Fruit fly (Drosophila melanogaster) whole organism, prepupa: ENCODE measurements around the gene CG18171.

Source experiments
- Blimp-1 ChIP-seq: fragments of 200-800 bp; sonication (Bioruptor generic); optimal IDR thresholded peaks from 3 replicates; lab custom pipeline; 2017; ENCODE audit warnings: missing biosample characterization, missing genetic modification characterization, mild to moderate bottlenecking, moderate library complexity, missing genetic modification reagents
- CG10631 ChIP-seq: fragments of 200-800 bp; sonication (Bioruptor generic); optimal IDR thresholded peaks from 2 replicates; lab custom pipeline; 2016; ENCODE audit warnings: missing biosample characterization, missing genetic modification characterization
- CG10669 ChIP-seq: fragments of 200-800 bp; sonication (Bioruptor generic); optimal IDR thresholded peaks from 3 replicates; lab custom pipeline; 2018; ENCODE audit warnings: missing biosample characterization, mild to moderate bottlenecking, missing genetic modification characterization, moderate library complexity
- CG11294 ChIP-seq: fragments of 200-800 bp; sonication (Bioruptor generic); IDR thresholded peaks from 2 replicates; pipeline ENCODE4 v1.3.6; 2022; ENCODE audit warnings: missing biosample characterization, missing genetic modification characterization
- CG11762 ChIP-seq: fragments of 200-800 bp; sonication (Bioruptor generic); optimal IDR thresholded peaks from 3 replicates; lab custom pipeline; 2016; ENCODE audit warnings: missing biosample characterization, missing genetic modification characterization; ENCODE audit not compliant: insufficient read depth
- CG15336 ChIP-seq: fragments of 200-800 bp; sonication (Bioruptor generic); IDR thresholded peaks from 2 replicates; pipeline ENCODE4 v1.3.6; 2022; ENCODE audit warnings: missing biosample characterization, missing genetic modification characterization
- CG1621 ChIP-seq: fragments of 200-800 bp; sonication (Bioruptor generic); optimal IDR thresholded peaks from 3 replicates; lab custom pipeline; 2018; ENCODE audit warnings: missing biosample characterization, mild to moderate bottlenecking, missing genetic modification characterization
- CG16779 ChIP-seq: fragments of 200-800 bp; sonication (Bioruptor generic); optimal IDR thresholded peaks from 3 replicates; lab custom pipeline; 2017; ENCODE audit warnings: missing biosample characterization, mild to moderate bottlenecking, missing genetic modification characterization
- CG31627 ChIP-seq: fragments of 200-800 bp; sonication (Bioruptor generic); optimal IDR thresholded peaks from 3 replicates; lab custom pipeline; 2016; ENCODE audit warnings: missing biosample characterization, missing genetic modification characterization
- CG32006 ChIP-seq: fragments of 200-800 bp; sonication (Bioruptor generic); optimal IDR thresholded peaks from 3 replicates; lab custom pipeline; 2017; ENCODE audit warnings: missing biosample characterization, mild to moderate bottlenecking, missing genetic modification characterization
- CG34406 ChIP-seq: fragments of 200-800 bp; sonication (Bioruptor generic); optimal IDR thresholded peaks from 3 replicates; lab custom pipeline; 2016; ENCODE audit warnings: missing biosample characterization, missing genetic modification characterization
- CG3919 ChIP-seq: fragments of 200-800 bp; sonication (Bioruptor generic); optimal IDR thresholded peaks from 3 replicates; lab custom pipeline; 2016; ENCODE audit warnings: missing biosample characterization, missing genetic modification characterization
- CG6163 ChIP-seq: fragments of 200-800 bp; sonication (Bioruptor generic); IDR thresholded peaks from 3 replicates; pipeline ENCODE4 v1.3.6; 2022; ENCODE audit warnings: missing biosample characterization, missing genetic modification characterization
- CG6276 ChIP-seq: fragments of 200-800 bp; sonication (Bioruptor generic); optimal IDR thresholded peaks from 2 replicates; lab custom pipeline; 2017; ENCODE audit warnings: missing biosample characterization, mild to moderate bottlenecking, missing genetic modification characterization
- CG6792 ChIP-seq: fragments of 200-800 bp; sonication (Bioruptor generic); optimal IDR thresholded peaks from 3 replicates; lab custom pipeline; 2016; ENCODE audit warnings: missing biosample characterization, missing genetic modification characterization
- CG7368 ChIP-seq: fragments of 200-800 bp; sonication (Bioruptor generic); optimal IDR thresholded peaks from 3 replicates; lab custom pipeline; 2016; ENCODE audit warnings: missing biosample characterization, missing genetic modification characterization
- CG8319 ChIP-seq: fragments of 200-800 bp; sonication (Bioruptor generic); optimal IDR thresholded peaks from 3 replicates; lab custom pipeline; 2016; ENCODE audit warnings: missing biosample characterization, missing genetic modification characterization
- CG8632 ChIP-seq: fragments of 200-800 bp; sonication (Bioruptor generic); optimal IDR thresholded peaks from 3 replicates; lab custom pipeline; 2016; ENCODE audit warnings: missing biosample characterization, missing genetic modification characterization
- CG9139 ChIP-seq: fragments of 200-800 bp; sonication (Bioruptor generic); optimal IDR thresholded peaks from 3 replicates; lab custom pipeline; 2017; ENCODE audit warnings: missing biosample characterization, mild to moderate bottlenecking, missing genetic modification characterization
- Eip75B ChIP-seq: fragments of 200-800 bp; sonication (Bioruptor generic); optimal IDR thresholded peaks from 3 replicates; lab custom pipeline; 2016; ENCODE audit warnings: missing biosample characterization, missing genetic modification characterization
- Eip78C ChIP-seq: fragments of 200-800 bp; sonication (Bioruptor generic); peaks from one replicate; lab custom pipeline; 2016; ENCODE audit warnings: missing biosample characterization, missing genetic modification characterization
- Eip93F ChIP-seq: fragments of 200-800 bp; sonication (Bioruptor generic); optimal IDR thresholded peaks from 2 replicates; lab custom pipeline; 2016; ENCODE audit warnings: missing biosample characterization, mild to moderate bottlenecking, missing genetic modification characterization
- Ets21C ChIP-seq: fragments of 200-800 bp; sonication (Bioruptor generic); optimal IDR thresholded peaks from 3 replicates; lab custom pipeline; 2016; ENCODE audit warnings: missing biosample characterization, missing genetic modification characterization
- Ets96B ChIP-seq: fragments of 200-800 bp; optimal IDR thresholded peaks from 2 replicates; lab custom pipeline; 2019; ENCODE audit warnings: missing biosample characterization, mild to moderate bottlenecking, missing genetic modification characterization, moderate library complexity
- Gug ChIP-seq: fragments of 200-800 bp; sonication (Bioruptor generic); IDR thresholded peaks from 2 replicates; pipeline ENCODE4 v1.3.6; 2022; ENCODE audit warnings: missing biosample characterization, missing genetic modification characterization
- Hr38 ChIP-seq: sonication (Bioruptor generic); optimal IDR thresholded peaks from 2 replicates; lab custom pipeline; 2016; ENCODE audit warnings: missing biosample characterization, missing genetic modification characterization
- Hr39 ChIP-seq: fragments of 200-800 bp; sonication (Bioruptor generic); optimal IDR thresholded peaks from 2 replicates; lab custom pipeline; 2016; ENCODE audit warnings: missing biosample characterization, missing genetic modification characterization
- OdsH ChIP-seq: fragments of 200-800 bp; sonication (Bioruptor generic); optimal IDR thresholded peaks from 3 replicates; lab custom pipeline; 2016; ENCODE audit warnings: missing biosample characterization, missing genetic modification characterization
- Sox102F ChIP-seq: fragments of 200-800 bp; sonication (Bioruptor generic); optimal IDR thresholded peaks from 2 replicates; lab custom pipeline; 2016; ENCODE audit warnings: missing biosample characterization, mild to moderate bottlenecking, missing genetic modification characterization
- Sox14 ChIP-seq: fragments of 200-800 bp; sonication (Bioruptor generic); optimal IDR thresholded peaks from 3 replicates; lab custom pipeline; 2016; ENCODE audit warnings: missing biosample characterization, missing genetic modification characterization
- Sox15 ChIP-seq: fragments of 200-800 bp; sonication (Bioruptor generic); optimal IDR thresholded peaks from 3 replicates; lab custom pipeline; 2016; ENCODE audit warnings: missing biosample characterization, missing genetic modification characterization
- achi ChIP-seq: fragments of 200-800 bp; sonication (Bioruptor generic); optimal IDR thresholded peaks from 3 replicates; lab custom pipeline; 2016; ENCODE audit warnings: missing biosample characterization, missing genetic modification characterization
- acj6 ChIP-seq: fragments of 200-800 bp; sonication (Bioruptor generic); optimal IDR thresholded peaks from 3 replicates; lab custom pipeline; 2016; ENCODE audit warnings: missing biosample characterization, missing genetic modification characterization
- cyc ChIP-seq: fragments of 200-800 bp; sonication (Bioruptor generic); optimal IDR thresholded peaks from 3 replicates; lab custom pipeline; 2016; ENCODE audit warnings: missing biosample characterization, missing genetic modification characterization
- dac ChIP-seq: fragments of 200-800 bp; sonication (Bioruptor generic); optimal IDR thresholded peaks from 2 replicates; lab custom pipeline; 2017; ENCODE audit warnings: missing biosample characterization, mild to moderate bottlenecking, missing genetic modification characterization
- dsx ChIP-seq: fragments of 200-800 bp; optimal IDR thresholded peaks from 3 replicates; lab custom pipeline; 2019; ENCODE audit warnings: missing biosample characterization, mild to moderate bottlenecking, missing genetic modification characterization, moderate library complexity; ENCODE audit not compliant: poor library complexity, severe bottlenecking
- esn ChIP-seq: fragments of 200-800 bp; sonication (Bioruptor generic); optimal IDR thresholded peaks from 2 replicates; lab custom pipeline; 2016; ENCODE audit warnings: missing biosample characterization, mild to moderate bottlenecking, missing genetic modification characterization, moderate library complexity
- fd59A ChIP-seq: fragments of 200-800 bp; sonication (Bioruptor generic); optimal IDR thresholded peaks from 2 replicates; lab custom pipeline; 2017; ENCODE audit warnings: missing biosample characterization, mild to moderate bottlenecking, missing genetic modification characterization, missing genetic modification reagents
- fkh ChIP-seq: fragments of 200-800 bp; sonication (Bioruptor generic); optimal IDR thresholded peaks from 3 replicates; lab custom pipeline; 2017; ENCODE audit warnings: missing biosample characterization, mild to moderate bottlenecking, missing genetic modification characterization, moderate library complexity
- net ChIP-seq: fragments of 200-800 bp; sonication (Bioruptor generic); optimal IDR thresholded peaks from 3 replicates; lab custom pipeline; 2016; ENCODE audit warnings: missing biosample characterization, missing genetic modification characterization
- pdm3 ChIP-seq: fragments of 200-800 bp; sonication (Bioruptor generic); optimal IDR thresholded peaks from 3 replicates; lab custom pipeline; 2016; ENCODE audit warnings: missing biosample characterization, missing genetic modification characterization
- salr ChIP-seq, 2 experiments: fragments of 200-800 bp; sonication (Bioruptor generic); optimal IDR thresholded peaks; 3 replicates each; lab custom pipeline; 2016 to 2018; ENCODE audit warnings: missing biosample characterization in 2 of 2, missing genetic modification characterization in 2 of 2, mild to moderate bottlenecking in 1 of 2
- ss ChIP-seq, 2 experiments: fragments of 200-800 bp; sonication (Bioruptor generic); optimal IDR thresholded peaks; 2 replicates in 1 of 2; 3 replicates in 1 of 2; lab custom pipeline; 2017 to 2018; ENCODE audit warnings: mild to moderate bottlenecking in 2 of 2, missing biosample characterization in 2 of 2, missing genetic modification characterization in 2 of 2, moderate library complexity in 1 of 2
- svp ChIP-seq: fragments of 200-800 bp; sonication (Bioruptor generic); peaks from one replicate; lab custom pipeline; 2016; ENCODE audit warnings: missing biosample characterization, missing genetic modification characterization
- topi ChIP-seq: fragments of 200-800 bp; sonication (Bioruptor generic); optimal IDR thresholded peaks from 3 replicates; lab custom pipeline; 2016; ENCODE audit warnings: missing biosample characterization, missing genetic modification characterization
- vri ChIP-seq: fragments of 200-800 bp; sonication (Bioruptor generic); optimal IDR thresholded peaks from 3 replicates; lab custom pipeline; 2016; ENCODE audit warnings: missing biosample characterization, mild to moderate bottlenecking, missing genetic modification characterization

CG18171 gene

DNA sequence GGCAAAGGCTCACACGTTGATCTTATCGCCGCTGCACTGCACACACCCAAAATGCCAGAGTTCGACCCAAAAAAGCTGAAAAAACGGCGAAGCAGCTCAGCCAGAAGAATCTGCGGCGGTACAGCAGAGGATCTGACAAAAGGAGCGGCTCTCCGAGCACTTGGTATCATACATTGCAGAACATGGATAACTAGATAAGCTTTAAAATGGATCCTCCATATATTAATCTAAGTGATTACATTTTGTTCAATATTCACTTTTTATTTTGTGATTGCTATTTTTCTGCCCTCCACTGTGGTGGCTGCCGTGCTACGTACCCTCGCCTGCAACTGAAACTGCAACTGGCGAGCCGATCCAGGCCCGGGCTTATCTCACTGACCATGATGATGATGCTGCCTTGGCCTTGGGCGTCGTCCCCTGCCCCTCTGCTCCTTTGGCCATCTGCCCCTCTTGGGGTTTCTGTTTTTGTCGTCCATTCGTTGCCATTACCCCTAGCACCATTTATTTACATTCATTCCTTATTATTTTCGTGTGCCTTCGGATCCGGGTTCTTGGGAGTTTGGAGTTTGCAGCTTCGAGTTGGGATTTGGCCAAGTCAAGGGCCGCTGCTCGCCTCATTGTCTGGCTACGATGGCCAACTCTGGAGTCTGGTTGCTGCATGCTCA lies 30.7 kb downstream of the CG18171 start (continued):
- TF ChIP-seq CG15336 (GFP tag; lab: Robert Waterston, UW) = peak; percentile 85
- peak; percentile 84 for TF ChIP-seq Ets96B (tag; lab: Kevin White, UChicago)
- TF ChIP-seq CG11294 = 0 out of 2 replicates have a peak, but pooled peaks have one; percentile 41
- peak; percentile 87 for TF ChIP-seq CG32006 (GFP tag; lab: Kevin White, UChicago)
- peak; percentile 78 for TF ChIP-seq dsx (GFP tag; lab: Kevin White, UChicago)
- TF ChIP-seq CG16779 (tag; lab: Kevin White, UChicago) = peak; percentile 82
- peak; percentile 73 for TF ChIP-seq Blimp-1
- peak; percentile 89 for TF ChIP-seq CG1621 (tag; lab: Kevin White, UChicago)
- peak; percentile 76 for TF ChIP-seq Gug (GFP tag; lab: Robert Waterston, UW)
- TF ChIP-seq, all 60 proteins: peak for 58

DNA sequence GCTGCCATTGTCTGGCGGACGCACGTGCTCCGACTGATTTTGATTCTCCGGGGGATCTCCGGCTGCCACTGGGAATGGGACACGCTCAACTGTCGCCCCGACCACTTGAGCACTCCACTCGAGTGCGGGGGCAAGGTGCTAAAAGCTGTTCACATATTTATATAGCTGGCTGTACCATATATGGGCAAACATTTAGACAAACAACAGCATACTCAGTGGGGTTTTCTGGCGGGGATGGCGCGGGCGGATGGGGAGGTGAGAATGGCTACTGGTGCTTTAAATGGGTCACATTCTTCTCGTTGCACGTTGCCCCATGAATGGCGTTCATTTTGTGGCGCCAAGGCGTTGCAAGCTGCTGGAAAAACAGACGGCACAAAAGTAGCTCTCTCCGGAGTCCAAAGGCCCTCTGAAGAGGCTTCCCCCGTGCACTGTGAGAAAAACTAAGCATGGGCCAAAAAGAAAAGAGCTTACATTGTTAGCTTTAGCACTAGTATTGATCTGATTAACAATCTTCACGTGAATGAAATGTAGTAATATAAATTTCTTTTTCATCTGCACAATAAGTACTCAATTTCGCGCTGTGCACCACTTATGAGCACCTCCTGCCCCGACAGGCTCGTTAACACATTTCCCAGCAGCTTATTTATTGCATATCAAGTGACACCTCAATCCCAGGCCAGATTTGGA lies 32.1 kb downstream of the CG18171 start:
- TF ChIP-seq Eip78C (GFP tag; lab: Kevin White, UChicago) (peak; percentile 93), acj6 (GFP tag; lab: Kevin White, UChicago) (peak; percentile 78), achi (GFP tag; lab: Kevin White, UChicago) (peak; percentile 78), CG7368 (GFP tag; lab: Kevin White, UChicago) (peak; percentile 72), salr (GFP tag; optimal IDR thresholded peaks at IDR 0.05; lab: Kevin White, UChicago) (peak; percentile 55 to 73), CG8632 (GFP tag; lab: Kevin White, UChicago) (peak; percentile 48), net (GFP tag; lab: Kevin White, UChicago) (peak; percentile 70), svp (GFP tag; lab: Kevin White, UChicago) (peak; percentile 78), CG32006 (GFP tag; lab: Kevin White, UChicago) (peak; percentile 81), CG6792 (GFP tag; lab: Kevin White, UChicago) (peak; percentile 59), CG15336 (GFP tag; lab: Robert Waterston, UW) (peak; percentile 75), CG11294 (peak; percentile 45; the same call in 1 of the 2 replicates), CG3919 (GFP tag; lab: Kevin White, UChicago) (peak; percentile 87), pdm3 (peak; percentile 66), CG1621 (tag; lab: Kevin White, UChicago) (peak; percentile 51), CG6276 (GFP tag; lab: Kevin White, UChicago) (peak; percentile 73), Gug (GFP tag; lab: Robert Waterston, UW) (peak; percentile 72), vri (GFP tag; lab: Kevin White, UChicago) (peak; percentile 22), CG10669 (GFP tag; lab: Kevin White, UChicago) (peak; percentile 81), OdsH (GFP tag; lab: Kevin White, UChicago) (peak; percentile 76), CG11762 (GFP tag; lab: Kevin White, UChicago) (peak; percentile 68), Sox102F (GFP tag; lab: Kevin White, UChicago) (peak; percentile 27), Blimp-1 (peak; percentile 20), esn (GFP tag; lab: Kevin White, UChicago) (peak; percentile 64), Ets96B (tag; lab: Kevin White, UChicago) (peak; percentile 81), Eip75B (GFP tag; lab: Kevin White, UChicago) (peak; percentile 80), CG31627 (peak; percentile 61), CG9139 (GFP tag; lab: Kevin White, UChicago) (peak; percentile 67), dac (peak; percentile 18), Sox14 (GFP tag; lab: Kevin White, UChicago) (peak; percentile 75), topi (GFP tag; lab: Kevin White, UChicago) (peak; percentile 72), fkh (GFP tag; lab: Kevin White, UChicago) (peak; percentile 80), Hr38 (GFP tag; lab: Kevin White, UChicago) (no peak), CG8319 (GFP tag; lab: Kevin White, UChicago) (peak; percentile 60), Hr39 (peak; percentile 66), Eip93F (GFP tag; lab: Kevin White, UChicago) (no peak), ss (GFP tag; optimal IDR thresholded peaks at IDR 0.05; lab: Kevin White, UChicago) (peak; percentile 77 to 83), CG6163 (GFP tag; lab: Robert Waterston, UW) (peak; percentile 88), CG34406 (GFP tag; lab: Kevin White, UChicago) (peak; percentile 51), cyc (peak; percentile 78), Ets21C (GFP tag; lab: Kevin White, UChicago) (peak; percentile 14), CG10631 (GFP tag; lab: Kevin White, UChicago) (peak; percentile 77), fd59A (GFP tag; lab: Kevin White, UChicago) (peak; percentile 67), Sox15 (GFP tag; lab: Kevin White, UChicago) (peak; percentile 46)
